Fruit fly (Drosophila melanogaster): ENCODE results near the gene CG3108.

CG3108 gene

dm6 chrX:5745840-5746815, 35.3 kb downstream of the CG3108 start (continued):
- peak; percentile 74 for TF ChIP-seq CG11504 (tag; optimal IDR thresholded peaks at IDR 0.05)
- TF ChIP-seq rib (GFP tag; IDR thresholded peaks at IDR 0.05) = no peak
- peak; percentile 43 for TF ChIP-seq CG14710 (tag; optimal IDR thresholded peaks at IDR 0.05)
- TF ChIP-seq CG34422 (GFP tag; IDR thresholded peaks at IDR 0.05) = peak; percentile 83
- peak; percentile 70 for TF ChIP-seq CG7786 (GFP tag; optimal IDR thresholded peaks at IDR 0.05)
- TF ChIP-seq CrebB (tag; optimal IDR thresholded peaks at IDR 0.05) = peak; percentile 51
- peak; percentile 55 for TF ChIP-seq MESR4 (GFP tag; optimal IDR thresholded peaks at IDR 0.05)
- TF ChIP-seq inv (GFP tag; IDR thresholded peaks at IDR 0.05; ENCODE audit: partially characterized antibody) = no peak
- TF ChIP-seq cad (GFP tag; optimal IDR thresholded peaks at IDR 0.05) = no peak
- peak; percentile 83 for TF ChIP-seq gem (tag; optimal IDR thresholded peaks at IDR 0.05)
- peak; percentile 88 for TF ChIP-seq zfh1 (GFP tag; IDR thresholded peaks at IDR 0.05)
- TF ChIP-seq CG17328 (GFP tag; IDR thresholded peaks at IDR 0.05) = peak; percentile 84
- TF ChIP-seq esg (GFP tag; conservative IDR thresholded peaks at IDR 0.05) = peak; percentile 77
- TF ChIP-seq Nf-YC (tag; optimal IDR thresholded peaks at IDR 0.05) = peak; percentile 68
- TF ChIP-seq maf-S (GFP tag; optimal IDR thresholded peaks at IDR 0.05) = peak; percentile 15
- TF ChIP-seq slbo (GFP tag; IDR thresholded peaks at IDR 0.05) = peak; percentile 82
- peak; percentile 43 for TF ChIP-seq Deaf1 (tag; optimal IDR thresholded peaks at IDR 0.05)
- TF ChIP-seq CG13296 (GFP tag; optimal IDR thresholded peaks at IDR 0.05) = peak; percentile 74
- no peak for TF ChIP-seq CG18764 (GFP tag; optimal IDR thresholded peaks at IDR 0.05)
- peak; percentile 3 for TF ChIP-seq Vsx1 (GFP tag; optimal IDR thresholded peaks at IDR 0.05)
- peak; percentile 79 for TF ChIP-seq CG10543 (GFP tag; optimal IDR thresholded peaks at IDR 0.05)
- TF ChIP-seq vfl (GFP tag; optimal IDR thresholded peaks at IDR 0.05) = peak; percentile 52
- peak; percentile 23 for TF ChIP-seq BEAF-32 (GFP tag; optimal IDR thresholded peaks at IDR 0.05)
- TF ChIP-seq Poxn (GFP tag; IDR thresholded peaks at IDR 0.05) = no peak
- peak; percentile 60; the same call in 1 of the 3 replicates for TF ChIP-seq CG6175 (GFP tag; IDR thresholded peaks at IDR 0.05)
- no peak for TF ChIP-seq dan (GFP tag; IDR thresholded peaks at IDR 0.05)
- TF ChIP-seq bcd (GFP tag; optimal IDR thresholded peaks at IDR 0.05) = peak; percentile 76

DNA sequence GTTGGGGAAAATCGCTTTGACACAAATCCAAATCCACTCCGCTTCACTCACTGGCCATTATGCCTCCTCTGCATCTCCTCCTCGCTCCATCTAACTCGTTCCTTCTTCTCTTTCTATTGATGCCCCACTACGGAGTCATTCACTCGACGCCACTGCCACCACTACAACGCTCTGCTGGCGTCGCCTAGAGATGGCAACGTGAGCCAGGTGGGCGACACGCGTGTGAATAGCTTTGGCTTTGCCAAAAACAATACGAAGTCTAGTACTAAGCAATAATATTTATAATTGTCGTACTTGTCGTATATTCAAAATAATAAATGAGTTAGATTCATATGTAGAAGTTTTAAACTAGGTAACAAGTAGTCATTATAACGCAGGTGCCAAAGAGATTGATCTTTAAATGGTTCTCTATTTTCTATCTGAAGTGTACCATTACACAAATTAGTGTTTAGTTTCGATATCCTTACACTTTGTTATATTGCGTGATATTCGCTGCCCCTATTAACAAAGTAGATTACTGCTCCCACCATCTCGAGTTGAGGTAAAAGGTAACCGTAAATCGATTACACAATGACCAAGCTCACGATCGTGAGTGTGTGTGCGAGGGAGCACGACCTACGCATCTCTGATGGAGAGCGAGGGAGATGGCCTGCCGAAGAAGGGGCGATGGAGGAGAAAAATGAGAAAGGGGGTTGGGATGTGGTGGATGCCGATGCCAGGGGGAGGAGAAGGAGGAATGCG, 36.3 kb downstream of the CG3108 start:
- TF ChIP-seq lola (GFP tag; optimal IDR thresholded peaks at IDR 0.05) (peak in 1 of 3 experiments; percentile 24), CG8290 (GFP tag; optimal IDR thresholded peaks at IDR 0.05) (no peak), CG8290 (tag; optimal IDR thresholded peaks at IDR 0.05) (peak in 1 of 2 experiments; percentile 41), CG1832 (GFP tag; optimal IDR thresholded peaks at IDR 0.05) (peak; percentile 79), chif (GFP tag; optimal IDR thresholded peaks at IDR 0.05) (peak in 1 of 2 experiments; percentile 41), CG12071 (GFP tag; optimal IDR thresholded peaks at IDR 0.05) (no peak), CG2120 (GFP tag; optimal IDR thresholded peaks at IDR 0.05) (peak; percentile 66), zfh2 (GFP tag; optimal IDR thresholded peaks at IDR 0.05) (peak; percentile 23), NFAT (GFP tag; IDR thresholded peaks at IDR 0.05) (peak; percentile 55; the same call in 1 of the 2 replicates), Ets65A (GFP tag) (peak; percentile 11), pan (optimal IDR thresholded peaks at IDR 0.05) (no peak), pan (GFP tag; optimal IDR thresholded peaks at IDR 0.05 in 1 of 2, IDR thresholded peaks at IDR 0.05 in 1 of 2) (peak in 1 of 2 experiments; percentile 38), mld (GFP tag; IDR thresholded peaks at IDR 0.05; ENCODE audit: partially characterized antibody) (peak; percentile 51; the same call in 1 of the 3 replicates), CG8765 (GFP tag; IDR thresholded peaks at IDR 0.05) (no peak), CG11695 (GFP tag; IDR thresholded peaks at IDR 0.05) (0 out of 3 replicates have a peak, but pooled peaks have one; percentile 8), Sox102F (GFP tag; optimal IDR thresholded peaks at IDR 0.05) (no peak), Xrp1 (GFP tag; IDR thresholded peaks at IDR 0.05) (peak; percentile 39; the same call in 1 of the 2 replicates), Xbp1 (GFP tag; optimal IDR thresholded peaks at IDR 0.05) (no peak), CG16779 (GFP tag; IDR thresholded peaks at IDR 0.05) (0 out of 2 replicates have a peak, but pooled peaks have one; percentile 14), CG17361 (GFP tag; IDR thresholded peaks at IDR 0.05) (peak; percentile 47; the same call in 1 of the 3 replicates), eyg (GFP tag; optimal IDR thresholded peaks at IDR 0.05) (no peak)

Data from whole organism, embryonic.